Fruit fly (Drosophila melanogaster) whole organism, prepupa: ENCODE results near the gene Lcp65Ag3.

Experiments
- CG11762 ChIP-seq: fragments of 200-800 bp; sonication (Bioruptor generic); optimal IDR thresholded peaks from 3 replicates; lab custom pipeline; 2016; ENCODE audit warnings: missing biosample characterization, missing genetic modification characterization; ENCODE audit not compliant: insufficient read depth
- CG11902 ChIP-seq: fragments of 200-800 bp; sonication (Bioruptor generic); optimal IDR thresholded peaks from 3 replicates; lab custom pipeline; 2016; ENCODE audit warnings: missing biosample characterization, missing genetic modification characterization
- CG6163 ChIP-seq: fragments of 200-800 bp; sonication (Bioruptor generic); IDR thresholded peaks from 3 replicates; pipeline ENCODE4 v1.3.6; 2022; ENCODE audit warnings: missing biosample characterization, missing genetic modification characterization
- CG7368 ChIP-seq: fragments of 200-800 bp; sonication (Bioruptor generic); optimal IDR thresholded peaks from 3 replicates; lab custom pipeline; 2016; ENCODE audit warnings: missing biosample characterization, missing genetic modification characterization
- Gug ChIP-seq: fragments of 200-800 bp; sonication (Bioruptor generic); IDR thresholded peaks from 2 replicates; pipeline ENCODE4 v1.3.6; 2022; ENCODE audit warnings: missing biosample characterization, missing genetic modification characterization
- Hr4 ChIP-seq: fragments of 200-800 bp; sonication (Bioruptor generic); optimal IDR thresholded peaks from 3 replicates; lab custom pipeline; 2016; ENCODE audit warnings: missing biosample characterization, missing genetic modification characterization
- Met ChIP-seq: fragments of 200-800 bp; sonication (Bioruptor generic); optimal IDR thresholded peaks from 3 replicates; lab custom pipeline; 2016; ENCODE audit warnings: missing biosample characterization, missing genetic modification characterization
- Sox102F ChIP-seq: fragments of 200-800 bp; sonication (Bioruptor generic); optimal IDR thresholded peaks from 2 replicates; lab custom pipeline; 2016; ENCODE audit warnings: missing biosample characterization, mild to moderate bottlenecking, missing genetic modification characterization
- Sox15 ChIP-seq: fragments of 200-800 bp; sonication (Bioruptor generic); optimal IDR thresholded peaks from 3 replicates; lab custom pipeline; 2016; ENCODE audit warnings: missing biosample characterization, missing genetic modification characterization
- achi ChIP-seq: fragments of 200-800 bp; sonication (Bioruptor generic); optimal IDR thresholded peaks from 3 replicates; lab custom pipeline; 2016; ENCODE audit warnings: missing biosample characterization, missing genetic modification characterization
- cyc ChIP-seq: fragments of 200-800 bp; sonication (Bioruptor generic); optimal IDR thresholded peaks from 3 replicates; lab custom pipeline; 2016; ENCODE audit warnings: missing biosample characterization, missing genetic modification characterization
- net ChIP-seq: fragments of 200-800 bp; sonication (Bioruptor generic); optimal IDR thresholded peaks from 3 replicates; lab custom pipeline; 2016; ENCODE audit warnings: missing biosample characterization, missing genetic modification characterization
- salr ChIP-seq, 2 experiments: fragments of 200-800 bp; sonication (Bioruptor generic); optimal IDR thresholded peaks; 3 replicates each; lab custom pipeline; 2016 to 2018; ENCODE audit warnings: missing biosample characterization in 2 of 2, missing genetic modification characterization in 2 of 2, mild to moderate bottlenecking in 1 of 2

DNA sequence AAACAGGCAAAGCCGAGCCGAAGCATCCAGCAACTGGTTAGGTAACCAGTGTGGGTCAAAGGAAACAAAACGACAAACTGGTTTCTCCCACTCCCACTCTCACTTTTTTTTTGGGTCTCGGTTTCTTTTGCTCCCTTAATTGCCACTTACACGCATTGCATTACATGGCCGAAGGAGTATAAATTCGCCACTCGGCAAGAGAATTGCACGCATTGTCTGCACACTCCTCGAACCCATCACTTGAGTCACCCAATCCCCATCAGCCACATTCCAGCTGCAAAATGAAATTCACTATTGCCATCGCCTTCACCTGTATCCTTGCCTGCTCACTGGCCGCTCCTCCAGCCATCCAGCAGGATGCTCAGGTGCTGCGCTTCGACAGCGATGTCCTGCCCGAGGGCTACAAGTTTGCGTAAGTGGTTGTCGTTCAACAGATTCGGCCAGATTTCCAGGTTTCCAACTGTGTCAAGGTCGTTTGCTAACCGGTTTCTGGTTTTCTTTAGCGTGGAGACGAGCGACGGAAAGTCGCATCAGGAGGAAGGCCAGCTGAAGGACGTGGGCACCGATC lies 12.5 kb upstream of the Lcp65Ag3 start, which contains the start of gene Lcp65Ad:
- no peak for TF ChIP-seq salr (GFP tag; optimal IDR thresholded peaks at IDR 0.05; lab: Kevin White, UChicago)
- no peak for TF ChIP-seq Sox102F (GFP tag; lab: Kevin White, UChicago)
- TF ChIP-seq CG7368 (GFP tag; lab: Kevin White, UChicago) = no peak
- no peak for TF ChIP-seq Sox15 (GFP tag; lab: Kevin White, UChicago)
- no peak for TF ChIP-seq Hr4
- no peak for TF ChIP-seq cyc
- TF ChIP-seq net (GFP tag; lab: Kevin White, UChicago) = no peak
- TF ChIP-seq CG11902 (GFP tag; lab: Kevin White, UChicago) = no peak
- no peak for TF ChIP-seq achi (GFP tag; lab: Kevin White, UChicago)
- TF ChIP-seq Gug (GFP tag; lab: Robert Waterston, UW) = no peak
- no peak for TF ChIP-seq CG6163 (GFP tag; lab: Robert Waterston, UW)
- no peak for TF ChIP-seq Met (GFP tag; lab: Kevin White, UChicago)
- TF ChIP-seq CG11762 (GFP tag; lab: Kevin White, UChicago) = no peak
